Fruit fly (Drosophila melanogaster) whole organism, prepupa: Measurements from ENCODE around the gene CG11619.

ENCODE experiments used
- CG10631 ChIP-seq: fragments of 200-800 bp; sonication (Bioruptor generic); optimal IDR thresholded peaks from 2 replicates; lab custom pipeline; 2016; ENCODE audit warnings: missing biosample characterization, missing genetic modification characterization
- CG10669 ChIP-seq: fragments of 200-800 bp; sonication (Bioruptor generic); optimal IDR thresholded peaks from 3 replicates; lab custom pipeline; 2018; ENCODE audit warnings: missing biosample characterization, mild to moderate bottlenecking, missing genetic modification characterization, moderate library complexity
- CG11294 ChIP-seq: fragments of 200-800 bp; sonication (Bioruptor generic); IDR thresholded peaks from 2 replicates; pipeline ENCODE4 v1.3.6; 2022; ENCODE audit warnings: missing biosample characterization, missing genetic modification characterization
- CG11762 ChIP-seq: fragments of 200-800 bp; sonication (Bioruptor generic); optimal IDR thresholded peaks from 3 replicates; lab custom pipeline; 2016; ENCODE audit warnings: missing biosample characterization, missing genetic modification characterization; ENCODE audit not compliant: insufficient read depth
- CG15336 ChIP-seq: fragments of 200-800 bp; sonication (Bioruptor generic); IDR thresholded peaks from 2 replicates; pipeline ENCODE4 v1.3.6; 2022; ENCODE audit warnings: missing biosample characterization, missing genetic modification characterization
- CG1621 ChIP-seq: fragments of 200-800 bp; sonication (Bioruptor generic); optimal IDR thresholded peaks from 3 replicates; lab custom pipeline; 2018; ENCODE audit warnings: missing biosample characterization, mild to moderate bottlenecking, missing genetic modification characterization
- CG31627 ChIP-seq: fragments of 200-800 bp; sonication (Bioruptor generic); optimal IDR thresholded peaks from 3 replicates; lab custom pipeline; 2016; ENCODE audit warnings: missing biosample characterization, missing genetic modification characterization
- CG32006 ChIP-seq: fragments of 200-800 bp; sonication (Bioruptor generic); optimal IDR thresholded peaks from 3 replicates; lab custom pipeline; 2017; ENCODE audit warnings: missing biosample characterization, mild to moderate bottlenecking, missing genetic modification characterization
- CG34406 ChIP-seq: fragments of 200-800 bp; sonication (Bioruptor generic); optimal IDR thresholded peaks from 3 replicates; lab custom pipeline; 2016; ENCODE audit warnings: missing biosample characterization, missing genetic modification characterization
- CG3919 ChIP-seq: fragments of 200-800 bp; sonication (Bioruptor generic); optimal IDR thresholded peaks from 3 replicates; lab custom pipeline; 2016; ENCODE audit warnings: missing biosample characterization, missing genetic modification characterization
- CG4318 ChIP-seq: fragments of 200-800 bp; sonication (Bioruptor generic); optimal IDR thresholded peaks from 3 replicates; lab custom pipeline; 2017; ENCODE audit warnings: missing biosample characterization, mild to moderate bottlenecking, missing genetic modification characterization
- CG6792 ChIP-seq: fragments of 200-800 bp; sonication (Bioruptor generic); optimal IDR thresholded peaks from 3 replicates; lab custom pipeline; 2016; ENCODE audit warnings: missing biosample characterization, missing genetic modification characterization
- CG6808 ChIP-seq: fragments of 200-800 bp; sonication (Bioruptor generic); optimal IDR thresholded peaks from 3 replicates; lab custom pipeline; 2017; ENCODE audit warnings: missing biosample characterization, missing genetic modification characterization, mild to moderate bottlenecking, moderate library complexity, missing genetic modification reagents
- CG6854 ChIP-seq: fragments of 200-800 bp; sonication (Bioruptor generic); optimal IDR thresholded peaks from 2 replicates; lab custom pipeline; 2017; ENCODE audit warnings: missing biosample characterization, mild to moderate bottlenecking, missing genetic modification characterization
- CG7368 ChIP-seq: fragments of 200-800 bp; sonication (Bioruptor generic); optimal IDR thresholded peaks from 3 replicates; lab custom pipeline; 2016; ENCODE audit warnings: missing biosample characterization, missing genetic modification characterization
- CG8119 ChIP-seq: fragments of 200-800 bp; sonication (Bioruptor generic); IDR thresholded peaks from 3 replicates; pipeline ENCODE4 v1.3.6; 2022; ENCODE audit warnings: missing biosample characterization, missing genetic modification characterization
- CG8319 ChIP-seq: fragments of 200-800 bp; sonication (Bioruptor generic); optimal IDR thresholded peaks from 3 replicates; lab custom pipeline; 2016; ENCODE audit warnings: missing biosample characterization, missing genetic modification characterization
- CG8632 ChIP-seq: fragments of 200-800 bp; sonication (Bioruptor generic); optimal IDR thresholded peaks from 3 replicates; lab custom pipeline; 2016; ENCODE audit warnings: missing biosample characterization, missing genetic modification characterization
- Eip75B ChIP-seq: fragments of 200-800 bp; sonication (Bioruptor generic); optimal IDR thresholded peaks from 3 replicates; lab custom pipeline; 2016; ENCODE audit warnings: missing biosample characterization, missing genetic modification characterization
- Eip78C ChIP-seq: fragments of 200-800 bp; sonication (Bioruptor generic); peaks from one replicate; lab custom pipeline; 2016; ENCODE audit warnings: missing biosample characterization, missing genetic modification characterization
- Eip93F ChIP-seq: fragments of 200-800 bp; sonication (Bioruptor generic); optimal IDR thresholded peaks from 2 replicates; lab custom pipeline; 2016; ENCODE audit warnings: missing biosample characterization, mild to moderate bottlenecking, missing genetic modification characterization
- Ets21C ChIP-seq: fragments of 200-800 bp; sonication (Bioruptor generic); optimal IDR thresholded peaks from 3 replicates; lab custom pipeline; 2016; ENCODE audit warnings: missing biosample characterization, missing genetic modification characterization
- Ets96B ChIP-seq: fragments of 200-800 bp; optimal IDR thresholded peaks from 2 replicates; lab custom pipeline; 2019; ENCODE audit warnings: missing biosample characterization, mild to moderate bottlenecking, missing genetic modification characterization, moderate library complexity
- Gug ChIP-seq: fragments of 200-800 bp; sonication (Bioruptor generic); IDR thresholded peaks from 2 replicates; pipeline ENCODE4 v1.3.6; 2022; ENCODE audit warnings: missing biosample characterization, missing genetic modification characterization
- Hr39 ChIP-seq: fragments of 200-800 bp; sonication (Bioruptor generic); optimal IDR thresholded peaks from 2 replicates; lab custom pipeline; 2016; ENCODE audit warnings: missing biosample characterization, missing genetic modification characterization
- Met ChIP-seq: fragments of 200-800 bp; sonication (Bioruptor generic); optimal IDR thresholded peaks from 3 replicates; lab custom pipeline; 2016; ENCODE audit warnings: missing biosample characterization, missing genetic modification characterization
- Smox ChIP-seq: fragments of 200-800 bp; sonication (Bioruptor generic); optimal IDR thresholded peaks from 3 replicates; lab custom pipeline; 2016; ENCODE audit warnings: missing biosample characterization, missing genetic modification characterization
- Sox102F ChIP-seq: fragments of 200-800 bp; sonication (Bioruptor generic); optimal IDR thresholded peaks from 2 replicates; lab custom pipeline; 2016; ENCODE audit warnings: missing biosample characterization, mild to moderate bottlenecking, missing genetic modification characterization
- Sox14 ChIP-seq: fragments of 200-800 bp; sonication (Bioruptor generic); optimal IDR thresholded peaks from 3 replicates; lab custom pipeline; 2016; ENCODE audit warnings: missing biosample characterization, missing genetic modification characterization
- Sox15 ChIP-seq: fragments of 200-800 bp; sonication (Bioruptor generic); optimal IDR thresholded peaks from 3 replicates; lab custom pipeline; 2016; ENCODE audit warnings: missing biosample characterization, missing genetic modification characterization
- achi ChIP-seq: fragments of 200-800 bp; sonication (Bioruptor generic); optimal IDR thresholded peaks from 3 replicates; lab custom pipeline; 2016; ENCODE audit warnings: missing biosample characterization, missing genetic modification characterization
- acj6 ChIP-seq: fragments of 200-800 bp; sonication (Bioruptor generic); optimal IDR thresholded peaks from 3 replicates; lab custom pipeline; 2016; ENCODE audit warnings: missing biosample characterization, missing genetic modification characterization
- cyc ChIP-seq: fragments of 200-800 bp; sonication (Bioruptor generic); optimal IDR thresholded peaks from 3 replicates; lab custom pipeline; 2016; ENCODE audit warnings: missing biosample characterization, missing genetic modification characterization
- dac ChIP-seq: fragments of 200-800 bp; sonication (Bioruptor generic); optimal IDR thresholded peaks from 2 replicates; lab custom pipeline; 2017; ENCODE audit warnings: missing biosample characterization, mild to moderate bottlenecking, missing genetic modification characterization
- dsx ChIP-seq: fragments of 200-800 bp; optimal IDR thresholded peaks from 3 replicates; lab custom pipeline; 2019; ENCODE audit warnings: missing biosample characterization, mild to moderate bottlenecking, missing genetic modification characterization, moderate library complexity; ENCODE audit not compliant: poor library complexity, severe bottlenecking
- esn ChIP-seq: fragments of 200-800 bp; sonication (Bioruptor generic); optimal IDR thresholded peaks from 2 replicates; lab custom pipeline; 2016; ENCODE audit warnings: missing biosample characterization, mild to moderate bottlenecking, missing genetic modification characterization, moderate library complexity
- fd59A ChIP-seq: fragments of 200-800 bp; sonication (Bioruptor generic); optimal IDR thresholded peaks from 2 replicates; lab custom pipeline; 2017; ENCODE audit warnings: missing biosample characterization, mild to moderate bottlenecking, missing genetic modification characterization, missing genetic modification reagents
- fd85E ChIP-seq: fragments of 200-800 bp; sonication (Bioruptor generic); optimal IDR thresholded peaks from 3 replicates; lab custom pipeline; 2016; ENCODE audit warnings: missing biosample characterization, missing genetic modification characterization
- fkh ChIP-seq: fragments of 200-800 bp; sonication (Bioruptor generic); optimal IDR thresholded peaks from 3 replicates; lab custom pipeline; 2017; ENCODE audit warnings: missing biosample characterization, mild to moderate bottlenecking, missing genetic modification characterization, moderate library complexity
- net ChIP-seq: fragments of 200-800 bp; sonication (Bioruptor generic); optimal IDR thresholded peaks from 3 replicates; lab custom pipeline; 2016; ENCODE audit warnings: missing biosample characterization, missing genetic modification characterization
- pdm3 ChIP-seq: fragments of 200-800 bp; sonication (Bioruptor generic); optimal IDR thresholded peaks from 3 replicates; lab custom pipeline; 2016; ENCODE audit warnings: missing biosample characterization, missing genetic modification characterization
- salr ChIP-seq, 2 experiments: fragments of 200-800 bp; sonication (Bioruptor generic); optimal IDR thresholded peaks; 3 replicates each; lab custom pipeline; 2016 to 2018; ENCODE audit warnings: missing biosample characterization in 2 of 2, missing genetic modification characterization in 2 of 2, mild to moderate bottlenecking in 1 of 2
- ss ChIP-seq, 2 experiments: fragments of 200-800 bp; sonication (Bioruptor generic); optimal IDR thresholded peaks; 2 replicates in 1 of 2; 3 replicates in 1 of 2; lab custom pipeline; 2017 to 2018; ENCODE audit warnings: mild to moderate bottlenecking in 2 of 2, missing biosample characterization in 2 of 2, missing genetic modification characterization in 2 of 2, moderate library complexity in 1 of 2
- svp ChIP-seq: fragments of 200-800 bp; sonication (Bioruptor generic); peaks from one replicate; lab custom pipeline; 2016; ENCODE audit warnings: missing biosample characterization, missing genetic modification characterization
- topi ChIP-seq: fragments of 200-800 bp; sonication (Bioruptor generic); optimal IDR thresholded peaks from 3 replicates; lab custom pipeline; 2016; ENCODE audit warnings: missing biosample characterization, missing genetic modification characterization
- vri ChIP-seq: fragments of 200-800 bp; sonication (Bioruptor generic); optimal IDR thresholded peaks from 3 replicates; lab custom pipeline; 2016; ENCODE audit warnings: missing biosample characterization, mild to moderate bottlenecking, missing genetic modification characterization

Gene CG11619

DNA sequence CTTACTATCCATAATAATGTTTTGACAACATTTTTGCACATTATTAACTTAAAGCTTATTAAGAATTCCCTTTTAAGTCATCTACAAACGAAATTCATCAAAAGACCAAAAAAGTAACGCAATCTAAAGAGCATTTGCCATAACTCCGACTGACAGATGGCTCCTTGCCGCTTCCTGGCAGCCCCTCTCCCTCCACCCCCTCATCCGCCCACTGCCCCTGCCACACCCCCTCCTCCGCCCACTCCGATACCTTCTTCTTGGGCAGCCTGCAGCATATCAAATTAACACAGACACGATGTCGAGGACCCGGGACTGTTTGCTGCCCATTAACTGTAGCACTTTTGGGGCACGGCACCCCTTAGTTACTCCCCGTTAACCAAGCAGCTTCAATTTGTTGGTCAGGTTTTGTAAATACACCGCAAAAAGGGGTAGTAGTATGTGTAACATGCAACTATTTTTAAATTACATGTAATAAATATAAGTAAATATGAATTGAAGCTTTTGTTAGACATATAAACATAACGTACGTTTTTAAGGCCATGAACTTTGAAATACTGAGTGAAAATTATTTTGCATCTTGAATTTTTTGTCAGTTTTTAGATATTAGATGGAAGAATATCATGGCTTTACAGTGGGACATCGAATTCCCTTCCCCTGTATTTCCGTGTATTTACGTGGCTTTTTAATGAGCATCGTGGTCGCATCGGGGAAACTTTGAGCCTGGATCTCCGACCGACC, 47.2 kb upstream of the CG11619 start (continued):
- peak; percentile 5 for TF ChIP-seq CG31627 (GFP tag; lab: Kevin White, UChicago)
- TF ChIP-seq Eip78C (GFP tag; lab: Kevin White, UChicago): peak; percentile 89
- TF ChIP-seq dsx (GFP tag; lab: Kevin White, UChicago): peak; percentile 45
- TF ChIP-seq salr (GFP tag; optimal IDR thresholded peaks at IDR 0.05; lab: Kevin White, UChicago): no peak
- TF ChIP-seq cyc (GFP tag; lab: Kevin White, UChicago): peak; percentile 43
- TF ChIP-seq fd59A (GFP tag; lab: Kevin White, UChicago): peak; percentile 27
- peak; percentile 73 for TF ChIP-seq esn (GFP tag; lab: Kevin White, UChicago)
- peak; percentile 26 for TF ChIP-seq Sox14
- peak; percentile 65 for TF ChIP-seq CG6808 (GFP tag; lab: Kevin White, UChicago)
- TF ChIP-seq CG8632 (GFP tag; lab: Kevin White, UChicago): peak; percentile 18
- peak; percentile 27; the same call in 1 of the 3 replicates for TF ChIP-seq CG8119 (GFP tag; lab: Robert Waterston, UW)
- no peak for TF ChIP-seq CG1621
- peak; percentile 6 for TF ChIP-seq net (GFP tag; lab: Kevin White, UChicago)
- peak; percentile 67 for TF ChIP-seq Met (GFP tag; lab: Kevin White, UChicago)
- TF ChIP-seq Eip75B (GFP tag; lab: Kevin White, UChicago): peak; percentile 43
- TF ChIP-seq topi (GFP tag; lab: Kevin White, UChicago): peak; percentile 55
- no peak for TF ChIP-seq CG15336 (GFP tag; lab: Robert Waterston, UW)
- no peak for TF ChIP-seq CG6854
- peak; percentile 4 for TF ChIP-seq vri (GFP tag; lab: Kevin White, UChicago)
- TF ChIP-seq pdm3 (GFP tag; lab: Kevin White, UChicago): no peak
- TF ChIP-seq CG8319 (GFP tag; lab: Kevin White, UChicago): peak; percentile 9
- peak; percentile 37 for TF ChIP-seq Sox102F (GFP tag; lab: Kevin White, UChicago)
- no peak for TF ChIP-seq dac (GFP tag; lab: Kevin White, UChicago)
- peak; percentile 32 for TF ChIP-seq acj6 (GFP tag; lab: Kevin White, UChicago)
- TF ChIP-seq CG10631 (GFP tag; lab: Kevin White, UChicago): peak; percentile 41
- peak; percentile 42 for TF ChIP-seq Smox (GFP tag; lab: Kevin White, UChicago)
- TF ChIP-seq CG6792 (GFP tag; lab: Kevin White, UChicago): peak; percentile 37
- TF ChIP-seq ss (GFP tag; optimal IDR thresholded peaks at IDR 0.05; lab: Kevin White, UChicago): peak in 1 of 2 experiments; percentile 35
- TF ChIP-seq svp: peak; percentile 58

DNA sequence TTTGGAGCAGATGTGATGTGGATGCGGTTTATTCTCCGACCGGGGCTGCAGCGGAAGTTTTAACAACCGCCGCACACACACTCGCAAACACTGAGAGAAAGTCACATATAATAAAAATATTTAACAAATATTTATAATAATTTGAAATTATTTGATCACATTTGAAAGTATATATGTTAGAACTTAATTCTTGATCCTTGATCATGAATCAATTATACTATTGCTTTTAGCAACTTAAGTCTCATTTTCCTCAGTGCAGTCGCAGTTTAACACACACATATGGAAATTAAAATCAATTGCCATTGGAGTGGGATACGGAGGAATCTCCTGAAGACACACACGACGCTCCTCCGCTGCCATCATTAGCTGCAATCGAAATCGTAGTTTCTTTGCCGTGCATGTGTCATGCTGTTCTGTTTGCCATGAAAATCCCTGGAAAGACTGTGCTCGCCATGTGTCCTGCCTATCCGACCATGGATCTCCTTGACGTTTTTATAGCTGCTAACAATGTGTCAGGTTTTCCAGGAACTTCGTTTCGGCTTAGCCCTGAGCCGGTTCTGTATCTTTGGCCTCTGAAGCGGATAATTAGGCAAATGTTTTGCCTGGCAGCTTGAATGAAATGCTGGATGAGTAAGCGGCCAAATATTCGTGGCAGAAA, 45.2 kb upstream of the CG11619 start:
- peak; percentile 50 to 60 for TF ChIP-seq salr (GFP tag; optimal IDR thresholded peaks at IDR 0.05; lab: Kevin White, UChicago)
- TF ChIP-seq Gug (GFP tag; lab: Robert Waterston, UW): 0 out of 2 replicates have a peak, but pooled peaks have one; percentile 35
- TF ChIP-seq vri (GFP tag; lab: Kevin White, UChicago): peak; percentile 42
- TF ChIP-seq CG10669 (GFP tag; lab: Kevin White, UChicago): peak; percentile 76
- TF ChIP-seq CG10631 (GFP tag; lab: Kevin White, UChicago): peak; percentile 74
- peak; percentile 53 for TF ChIP-seq CG11762 (GFP tag; lab: Kevin White, UChicago)
- TF ChIP-seq CG32006 (GFP tag; lab: Kevin White, UChicago): peak; percentile 65
- peak; percentile 39 for TF ChIP-seq Sox15
- TF ChIP-seq CG11294 (GFP tag; lab: Robert Waterston, UW): no peak
- peak; percentile 75 for TF ChIP-seq achi (GFP tag; lab: Kevin White, UChicago)
- TF ChIP-seq pdm3 (GFP tag; lab: Kevin White, UChicago): peak; percentile 43
- peak; percentile 72 for TF ChIP-seq CG34406 (GFP tag; lab: Kevin White, UChicago)
- TF ChIP-seq fd85E (GFP tag; lab: Kevin White, UChicago): peak; percentile 34
- peak; percentile 66 for TF ChIP-seq CG1621
- peak; percentile 51 for TF ChIP-seq Smox (GFP tag; lab: Kevin White, UChicago)
- TF ChIP-seq Ets96B (tag; lab: Kevin White, UChicago): peak; percentile 79
- peak; percentile 70 for TF ChIP-seq esn (GFP tag; lab: Kevin White, UChicago)
- peak; percentile 13 for TF ChIP-seq fkh (GFP tag; lab: Kevin White, UChicago)
- TF ChIP-seq fd59A (GFP tag; lab: Kevin White, UChicago): peak; percentile 67
- peak; percentile 69 for TF ChIP-seq CG6854
- TF ChIP-seq Eip93F (GFP tag; lab: Kevin White, UChicago): no peak
- peak; percentile 78 for TF ChIP-seq CG3919
- peak; percentile 26 for TF ChIP-seq CG4318 (GFP tag; lab: Kevin White, UChicago)
- peak; percentile 47 for TF ChIP-seq CG8319 (GFP tag; lab: Kevin White, UChicago)
- peak; percentile 45 for TF ChIP-seq Hr39
- TF ChIP-seq CG7368: peak; percentile 63
- peak; percentile 69 for TF ChIP-seq CG15336 (GFP tag; lab: Robert Waterston, UW)
- TF ChIP-seq Ets21C (GFP tag; lab: Kevin White, UChicago): no peak
